Fruit fly (Drosophila melanogaster) whole organism, embryonic: ENCODE results near the gene CG31638.
A peak's percentile ranks its signal among the peaks of the same experiment; 100 is the strongest.

Experiments used
- Bteb2 ChIP-seq: fragments of 200-800 bp; sonication (Bioruptor generic); optimal IDR thresholded peaks from 2 replicates; lab custom pipeline; 2016; ENCODE audit warnings: missing biosample characterization, missing genetic modification characterization
- CG2889 ChIP-seq: fragments of 200-800 bp; sonication (Bioruptor generic); IDR thresholded peaks from 3 replicates; pipeline ENCODE4 v1.3.6; 2022; ENCODE audit warnings: missing biosample characterization, missing genetic modification characterization
- CG31441 ChIP-seq: fragments of 200-800 bp; sonication (Bioruptor generic); IDR thresholded peaks from 2 replicates; pipeline ENCODE4 v1.3.6; 2022; ENCODE audit warnings: missing biosample characterization, missing genetic modification characterization
- Dll ChIP-seq: fragments of 200-800 bp; sonication (Bioruptor generic); IDR thresholded peaks from 4 replicates; pipeline ENCODE4 v1.3.6; 2022; ENCODE audit warnings: missing biosample characterization, missing genetic modification characterization; ENCODE audit not compliant: partially characterized antibody

DNA sequence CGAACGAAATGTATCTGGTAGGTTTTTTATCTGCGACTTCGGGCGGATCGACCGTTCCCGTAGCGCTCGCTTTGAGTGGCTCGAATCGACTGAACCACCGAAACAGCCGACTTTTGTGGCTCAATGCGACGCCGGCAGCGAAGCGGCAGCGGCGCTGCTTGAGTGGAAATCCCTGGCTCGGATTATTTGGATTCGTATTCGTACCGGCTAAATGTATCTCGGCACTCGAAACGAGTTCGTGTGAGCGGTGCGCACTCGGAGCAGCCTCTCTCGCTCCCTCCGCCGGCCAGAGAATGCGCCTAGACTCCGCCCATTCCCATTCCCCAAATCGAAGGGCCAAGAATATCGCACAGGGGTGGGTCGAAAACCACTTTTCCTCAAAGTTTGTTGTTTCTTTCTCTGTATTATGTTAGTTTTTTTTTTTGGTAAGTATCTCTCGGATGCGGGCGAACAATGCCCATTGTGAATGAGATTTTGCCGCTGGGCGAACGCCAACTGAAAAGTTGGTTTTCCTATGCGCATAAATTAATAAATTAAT is 45.3 kb downstream of the CG31638 start:
- no peak for TF ChIP-seq CG31441
- no peak for TF ChIP-seq CG2889 (GFP tag; lab: Robert Waterston, UW)
- TF ChIP-seq Bteb2 = no peak
- 0 out of 4 replicates have a peak, but pooled peaks have one; percentile 28 for TF ChIP-seq Dll (GFP tag; lab: Robert Waterston, UW)
